Worm (Caenorhabditis elegans): ENCODE results near the gene enpl-1.

The enpl-1 gene

DNA sequence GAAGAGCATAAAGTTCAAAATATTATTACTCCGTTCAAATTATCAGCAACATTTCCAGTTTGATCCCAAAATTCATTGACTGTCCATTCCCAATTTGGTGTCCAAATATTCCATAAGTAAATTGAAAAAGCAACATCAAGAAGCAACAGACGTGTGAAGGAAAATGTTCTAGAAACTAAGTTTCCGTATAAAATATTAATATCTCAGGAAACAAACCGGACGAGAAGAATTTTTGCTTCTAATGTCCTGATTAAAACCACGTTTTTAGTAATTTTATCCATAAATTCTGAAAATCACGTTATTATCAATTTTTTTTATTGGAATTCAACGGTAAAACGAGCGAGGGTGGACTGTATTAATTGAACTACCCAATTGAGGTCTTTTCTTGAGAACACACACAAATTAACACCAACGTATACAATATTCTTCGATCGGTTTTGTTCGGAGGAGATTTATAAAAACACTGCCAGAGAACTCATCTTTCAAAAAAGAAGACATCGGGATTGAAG is 27.9 kb downstream of the enpl-1 start, which contains the start of gene pigq-1 (continued):
- TF ChIP-seq T26A8.4 (GFP tag; IDR thresholded peaks at IDR 0.05) = no peak; the same call in 1 of the 2 replicates
- TF ChIP-seq ceh-28 (tag; optimal IDR thresholded peaks at IDR 0.05) = no peak
- no peak for TF ChIP-seq ceh-32 (tag; optimal IDR thresholded peaks at IDR 0.05; ENCODE audit: poor library complexity)
- no peak for TF ChIP-seq nhr-11 (tag; optimal IDR thresholded peaks at IDR 0.05)
- TF ChIP-seq lim-7 (GFP tag; IDR thresholded peaks at IDR 0.05) = no peak
- TF ChIP-seq nhr-42 (GFP tag; IDR thresholded peaks at IDR 0.05) = no peak
- no peak for TF ChIP-seq nhr-28 (tag; optimal IDR thresholded peaks at IDR 0.05)
- TF ChIP-seq snpc-1.2 (GFP tag; IDR thresholded peaks at IDR 0.05) = peak; percentile 65; the same call in 1 of the 2 replicates
- TF ChIP-seq php-3 (GFP tag; IDR thresholded peaks at IDR 0.05) = no peak
- TF ChIP-seq D1046.2 (GFP tag; IDR thresholded peaks at IDR 0.05) = no peak
- TF ChIP-seq ama-1 (optimal IDR thresholded peaks at IDR 0.05) = peak; percentile 89
- TF ChIP-seq dve-1 (tag; optimal IDR thresholded peaks at IDR 0.05; ENCODE audit: insufficient read depth) = peak; percentile 20
- TF ChIP-seq F10B5.3 (tag; optimal IDR thresholded peaks at IDR 0.05) = no peak
- TF ChIP-seq mes-2 (tag; optimal IDR thresholded peaks at IDR 0.05; ENCODE audit: poor library complexity, severe bottlenecking) = peak; percentile 16
- TF ChIP-seq mxl-2 (GFP tag; conservative IDR thresholded peaks at IDR 0.05) = no peak
- no peak for TF ChIP-seq lin-39 (tag; optimal IDR thresholded peaks at IDR 0.05)
- TF ChIP-seq nhr-10 (tag; optimal IDR thresholded peaks at IDR 0.05) = no peak
- TF ChIP-seq fos-1 (tag; optimal IDR thresholded peaks at IDR 0.05) = no peak

DNA sequence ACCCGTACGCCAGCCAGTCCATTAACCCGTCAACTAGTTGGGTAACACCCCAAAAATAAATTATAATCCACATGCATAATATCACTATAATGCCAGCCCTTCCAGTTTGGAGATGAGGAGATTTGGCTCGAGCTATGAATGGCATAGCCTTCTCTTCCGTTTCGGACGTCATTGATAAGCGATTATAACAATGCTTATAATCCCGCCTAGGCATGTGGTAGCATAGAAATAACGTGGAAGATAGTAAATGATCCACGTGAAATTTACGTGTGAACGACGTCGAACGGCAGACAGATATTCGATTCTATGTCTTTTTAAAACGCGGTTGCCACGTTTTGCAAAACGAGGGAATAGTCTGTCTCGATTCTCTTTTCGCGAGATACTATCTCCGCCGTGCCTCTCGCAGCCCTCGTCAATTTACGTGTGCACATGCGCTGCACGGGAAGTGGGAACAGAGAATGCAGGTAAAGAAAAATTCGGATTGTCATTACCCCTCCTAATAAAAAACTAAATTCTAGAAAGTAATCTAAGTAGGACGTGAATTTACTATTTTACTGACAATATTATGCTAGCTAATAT is 29.8 kb downstream of the enpl-1 start:
- TF ChIP-seq dpl-1 (GFP tag; optimal IDR thresholded peaks at IDR 0.05) = peak; percentile 17
- TF ChIP-seq dmd-6 (GFP tag; IDR thresholded peaks at IDR 0.05) = peak; percentile 59
- TF ChIP-seq aha-1 (tag) = peak; percentile 8
- TF ChIP-seq dve-1 (tag; optimal IDR thresholded peaks at IDR 0.05; ENCODE audit: insufficient read depth) = peak; percentile 16
- no peak for TF ChIP-seq ztf-11 (tag; optimal IDR thresholded peaks at IDR 0.05)
- TF ChIP-seq mep-1 (tag; optimal IDR thresholded peaks at IDR 0.05) = no peak
- peak in 1 of 2 experiments; percentile 40 for TF ChIP-seq lsy-2 (tag; optimal IDR thresholded peaks at IDR 0.05)
- TF ChIP-seq nhr-10 (tag; optimal IDR thresholded peaks at IDR 0.05) = no peak
- no peak for TF ChIP-seq nhr-11 (tag; optimal IDR thresholded peaks at IDR 0.05)
- no peak for TF ChIP-seq vab-7 (GFP tag; IDR thresholded peaks at IDR 0.05)
- TF ChIP-seq mxl-3 (GFP tag; optimal IDR thresholded peaks at IDR 0.05) = peak; percentile 84
- TF ChIP-seq hlh-30 (tag; optimal IDR thresholded peaks at IDR 0.05; ENCODE audit: insufficient read depth) = peak; percentile 49
- 0 out of 2 replicates have a peak, but pooled peaks have one; percentile 10 for TF ChIP-seq snpc-1.2 (GFP tag; IDR thresholded peaks at IDR 0.05)
- TF ChIP-seq hlh-11 (tag; optimal IDR thresholded peaks at IDR 0.05) = peak; percentile 49
- TF ChIP-seq hmg-1.1 (GFP tag; IDR thresholded peaks at IDR 0.05) = no peak
- peak; percentile 4 for TF ChIP-seq nhr-28 (tag; optimal IDR thresholded peaks at IDR 0.05)
- TF ChIP-seq skn-1 (tag; optimal IDR thresholded peaks at IDR 0.05) = no peak
- peak; percentile 38; the same call in 1 of the 2 replicates for TF ChIP-seq php-3 (GFP tag; IDR thresholded peaks at IDR 0.05)
- peak in 1 of 2 experiments; percentile 50 for TF ChIP-seq mdl-1 (tag; optimal IDR thresholded peaks at IDR 0.05)
- no peak for TF ChIP-seq Y48G9A.11 (GFP tag; IDR thresholded peaks at IDR 0.05)
- TF ChIP-seq F44E2.7 (GFP tag; IDR thresholded peaks at IDR 0.05) = no peak
- no peak for TF ChIP-seq daf-16 (GFP tag; optimal IDR thresholded peaks at IDR 0.05)
- TF ChIP-seq daf-16 (tag; optimal IDR thresholded peaks at IDR 0.05) = no peak

DNA sequence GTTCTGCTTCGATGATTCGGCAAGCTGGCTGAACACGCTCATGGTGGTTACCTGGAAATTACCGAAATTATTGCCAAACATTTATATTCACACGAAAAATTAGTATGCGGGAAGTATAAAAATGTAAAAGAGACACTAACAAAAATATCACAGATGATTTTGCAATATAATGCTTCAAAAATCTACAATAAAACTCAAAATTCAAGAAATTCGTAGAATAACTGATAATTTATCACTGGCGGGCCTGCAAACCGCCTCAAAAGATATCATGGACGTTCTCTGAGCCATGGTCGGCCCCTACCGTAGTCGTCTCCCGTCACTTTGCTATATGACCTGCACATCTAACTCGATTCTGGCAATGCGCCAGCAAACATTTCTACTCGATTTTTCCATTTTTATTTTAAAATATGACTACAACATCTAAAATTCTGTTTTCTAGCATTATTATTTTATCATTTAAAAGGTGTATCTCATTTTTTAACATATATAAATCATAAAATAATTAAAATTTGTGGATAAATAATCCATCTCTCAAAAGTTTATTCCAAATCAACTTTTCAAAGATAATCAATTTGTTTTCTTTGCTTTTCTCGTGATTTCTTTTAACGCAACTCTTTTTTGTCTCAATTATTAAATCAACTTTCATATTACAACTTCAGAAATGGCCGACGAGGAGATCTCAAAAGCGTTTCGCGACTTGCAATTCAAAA is 30.5 kb downstream of the enpl-1 start, which contains the start of the genes F01G4.6 and pfd-1:
F01G4.6 (minus strand) TSS at position 51 of the 710 bp plus-strand sequence.
pfd-1 (plus strand) TSS at position 660 of the 710 bp plus-strand sequence.
- TF ChIP-seq sdz-12 (GFP tag; optimal IDR thresholded peaks at IDR 0.05) (peak; percentile 30), dpl-1 (GFP tag; optimal IDR thresholded peaks at IDR 0.05) (peak; percentile 88), mep-1 (tag; optimal IDR thresholded peaks at IDR 0.05) (peak; percentile 96), spr-3 (GFP tag; optimal IDR thresholded peaks at IDR 0.05) (no peak), arid-1 (GFP tag; conservative IDR thresholded peaks at IDR 0.05) (peak; percentile 91), ceh-62 (tag; optimal IDR thresholded peaks at IDR 0.05) (no peak), nhr-77 (tag; optimal IDR thresholded peaks at IDR 0.05) (peak; percentile 94), lin-15B (tag; optimal IDR thresholded peaks at IDR 0.05) (no peak), aly-2 (tag; optimal IDR thresholded peaks at IDR 0.05) (no peak), lim-7 (GFP tag; IDR thresholded peaks at IDR 0.05) (no peak), attf-4 (tag; optimal IDR thresholded peaks at IDR 0.05) (no peak), Y5F2A.4 (GFP tag; optimal IDR thresholded peaks at IDR 0.05) (no peak), fkh-10 (GFP tag; optimal IDR thresholded peaks at IDR 0.05) (peak; percentile 67), snpc-1.2 (GFP tag; IDR thresholded peaks at IDR 0.05) (no peak), hif-1 (tag; optimal IDR thresholded peaks at IDR 0.05) (peak; percentile 29 to 89), vab-7 (GFP tag; IDR thresholded peaks at IDR 0.05) (peak; percentile 55; the same call in 1 of the 2 replicates), ceh-28 (tag; optimal IDR thresholded peaks at IDR 0.05) (no peak)
